Worm (Caenorhabditis elegans): ENCODE results near the gene zip-5.

zip-5 gene

DNA sequence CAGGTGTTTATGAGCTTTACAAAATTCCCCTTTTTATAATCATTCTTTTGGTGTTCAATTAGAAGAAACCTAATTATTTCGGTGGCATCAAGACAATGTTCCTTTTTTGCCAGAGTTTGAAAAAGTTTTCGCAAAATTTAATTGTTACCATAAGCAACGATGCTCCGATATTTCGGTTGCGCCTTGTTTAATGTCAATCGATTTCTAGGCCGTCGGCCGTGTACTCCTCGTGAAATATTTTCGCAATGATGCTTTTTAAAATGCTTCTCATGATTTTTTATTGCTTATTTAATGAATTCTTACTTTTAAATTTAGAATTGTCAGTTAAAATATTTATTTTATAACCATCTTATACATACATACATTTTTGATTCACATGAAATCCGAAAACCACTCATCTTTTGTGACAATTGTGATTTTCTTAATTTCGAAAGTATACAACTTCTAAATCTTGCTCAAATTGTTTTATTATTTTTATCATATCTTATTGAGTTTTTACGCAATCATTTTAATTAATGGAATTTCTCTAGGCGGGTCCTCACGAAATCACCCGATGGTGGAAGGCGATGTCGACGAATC lies 48.8 kb downstream of the zip-5 start, which contains the start of gene C50B6.3:
TSS of gene C50B6.3 (plus strand) at position 529 of the 579 bp plus-strand sequence.
- TF ChIP-seq nhr-76 (tag; optimal IDR thresholded peaks at IDR 0.05) (no peak), R02D3.7 (tag; optimal IDR thresholded peaks at IDR 0.05) (peak; percentile 35), ztf-4 (tag; optimal IDR thresholded peaks at IDR 0.05) (no peak), lin-39 (tag; optimal IDR thresholded peaks at IDR 0.05) (peak; percentile 75), skn-1 (tag; optimal IDR thresholded peaks at IDR 0.05) (peak; percentile 2), elt-1 (tag; optimal IDR thresholded peaks at IDR 0.05) (peak; percentile 42), lin-15B (tag; optimal IDR thresholded peaks at IDR 0.05) (peak; percentile 94), nhr-43 (tag; optimal IDR thresholded peaks at IDR 0.05; ENCODE audit: poor library complexity, severe bottlenecking) (peak; percentile 94), nhr-23 (tag; optimal IDR thresholded peaks at IDR 0.05) (peak; percentile 90), jun-1 (tag; optimal IDR thresholded peaks at IDR 0.05) (peak; percentile 52), ceh-82 (tag; optimal IDR thresholded peaks at IDR 0.05) (peak; percentile 29), pha-4 (tag; optimal IDR thresholded peaks at IDR 0.05) (peak; percentile 83), egl-5 (tag; optimal IDR thresholded peaks at IDR 0.05) (peak; percentile 68), mml-1 (tag; optimal IDR thresholded peaks at IDR 0.05) (no peak), lsy-12 (tag; optimal IDR thresholded peaks at IDR 0.05) (peak; percentile 82), ceh-28 (tag; optimal IDR thresholded peaks at IDR 0.05) (peak; percentile 53), pqm-1 (tag; optimal IDR thresholded peaks at IDR 0.05) (peak; percentile 19), tbx-2 (tag; optimal IDR thresholded peaks at IDR 0.05) (peak; percentile 4), sea-2 (GFP tag; optimal IDR thresholded peaks at IDR 0.05) (no peak), elt-2 (tag; optimal IDR thresholded peaks at IDR 0.05) (peak; percentile 14), nhr-67 (tag; optimal IDR thresholded peaks at IDR 0.05) (no peak), nhr-25 (tag; optimal IDR thresholded peaks at IDR 0.05) (peak; percentile 63), nfya-1 (tag; optimal IDR thresholded peaks at IDR 0.05; ENCODE audit: insufficient read depth) (peak; percentile 78), hmg-11 (tag; optimal IDR thresholded peaks at IDR 0.05) (peak; percentile 28)

DNA sequence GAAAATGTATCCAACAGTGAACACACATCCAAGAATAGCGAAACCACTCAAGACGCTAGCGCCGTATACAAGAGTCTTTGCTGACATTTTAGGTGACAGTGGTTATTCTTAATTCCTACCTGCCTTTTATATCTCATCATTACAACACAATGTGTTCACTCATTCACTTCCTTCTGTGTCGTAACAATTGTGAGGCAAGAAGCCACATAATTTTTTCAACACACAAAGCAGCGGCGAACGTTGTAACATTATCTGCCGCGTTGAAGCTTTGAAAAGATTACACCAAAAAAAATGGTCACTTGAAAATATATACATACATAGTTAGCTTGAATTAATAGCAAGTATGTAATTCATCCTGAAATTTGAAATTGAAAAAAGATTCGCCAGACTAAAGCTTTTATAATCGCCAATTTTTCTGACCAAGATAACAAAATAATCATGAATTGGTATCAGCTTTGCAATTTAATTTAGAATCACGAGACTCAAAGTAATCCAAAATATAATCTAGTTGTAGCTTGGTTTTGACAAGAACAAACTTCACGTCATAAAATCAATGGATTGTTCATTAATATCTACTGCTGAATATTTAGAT lies 53.7 kb downstream of the zip-5 start, which contains the start of the genes col-161 and srh-18:
TSS of gene col-161 (minus strand) at position 101 of the 592 bp plus-strand sequence.
TSS of gene srh-18 (plus strand) at position 542 of the 592 bp plus-strand sequence.
- TF ChIP-seq ceh-16 (tag; optimal IDR thresholded peaks at IDR 0.05) = no peak
- TF ChIP-seq nhr-25 (tag; optimal IDR thresholded peaks at IDR 0.05) = peak; percentile 10
